Fruit fly (Drosophila melanogaster): ENCODE data around the gene ppk7.

DNA sequence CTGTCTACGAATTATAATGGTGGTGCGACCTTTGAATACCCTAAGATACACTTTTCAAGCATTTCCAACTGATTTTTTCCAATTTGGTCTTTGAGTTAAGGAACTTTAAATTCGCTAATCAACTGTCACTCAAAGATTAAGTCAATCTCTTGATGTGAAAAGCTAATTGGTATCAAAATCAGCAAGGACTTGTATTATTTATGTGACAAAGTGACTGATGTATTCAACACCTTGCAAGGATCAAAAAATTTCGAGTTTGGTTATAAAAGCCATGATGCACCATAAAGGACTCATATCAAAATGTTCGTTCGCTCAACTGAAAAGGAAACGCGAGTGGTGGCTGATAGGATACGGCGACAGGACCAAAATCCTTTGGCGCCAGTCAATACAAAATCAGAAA lies 525 bp upstream of the ppk7 start, which contains the start of gene ppk14:
- TF ChIP-seq Myc (optimal IDR thresholded peaks at IDR 0.05) (no peak), ttk (optimal IDR thresholded peaks at IDR 0.05) (no peak), insv (optimal IDR thresholded peaks at IDR 0.05) (no peak)

All from Kc167 (cell line).